Worm (Caenorhabditis elegans) whole organism, L4/young adult: ENCODE measurements around the gene Y73F8A.15.
"Not testable (repeated sequence)": the region's sequence is repeated elsewhere in the genome, so short reads cannot be mapped to it uniquely, and the experiment has no call there.

Experiments used
- W03F9.2 ChIP-seq: fragments of 150-350 bp; optimal IDR thresholded peaks from 2 replicates; lab custom pipeline; 2014; ENCODE audit warnings: missing biosample characterization, missing genetic modification characterization
- dao-5 ChIP-seq: sonication (generic microtip); optimal IDR thresholded peaks from 2 replicates; lab custom pipeline; 2016; ENCODE audit warnings: missing genotype, missing genetic modification characterization, moderate library complexity, missing compliant biosample characterization
- him-1 ChIP-seq: sonication (generic microtip); optimal IDR thresholded peaks from 2 replicates; lab custom pipeline; 2016; ENCODE audit warnings: missing genotype, missing genetic modification reagents, missing genetic modification characterization, missing compliant biosample characterization

Gene Y73F8A.15

ce11 chrIV:15321279-15321678 is at the start of gene Y73F8A.15:
Gene Y73F8A.15, plus strand, starts transcription at chrIV:15321579.
- TF ChIP-seq dao-5 (tag; lab: Kevin White, UChicago), result no peak
- TF ChIP-seq W03F9.2 (tag; lab: Kevin White, UChicago), result no peak
- TF ChIP-seq him-1 (tag; lab: Kevin White, UChicago), result no peak

ce11 chrIV:15274063-15274462 is 47.3 kb upstream of the Y73F8A.15 start:
- TF ChIP-seq W03F9.2 (tag; lab: Kevin White, UChicago), result no peak
- TF ChIP-seq him-1 (tag; lab: Kevin White, UChicago), result no peak
- TF ChIP-seq dao-5 (tag; lab: Kevin White, UChicago), result no peak

- no peak for TF ChIP-seq him-1 (tag; lab: Kevin White, UChicago)
- no peak for TF ChIP-seq dao-5 (tag; lab: Kevin White, UChicago)
- TF ChIP-seq W03F9.2 (tag; lab: Kevin White, UChicago), result no peak
Measured at ce11 chrIV:15275363-15275854, 46.0 kb upstream of the Y73F8A.15 start, which contains the start of gene ccg-1. Gene ccg-1, minus strand, starts transcription at chrIV:15275804.

- TF ChIP-seq W03F9.2 (tag; lab: Kevin White, UChicago), result no peak
- TF ChIP-seq dao-5 (tag; lab: Kevin White, UChicago), result no peak
- TF ChIP-seq him-1 (tag; lab: Kevin White, UChicago), result no peak
Measured at ce11 chrIV:15280219-15280618, 41.2 kb upstream of the Y73F8A.15 start.

ce11 chrIV:15283617-15284016 is 37.8 kb upstream of the Y73F8A.15 start:
- TF ChIP-seq W03F9.2 (tag; lab: Kevin White, UChicago) (no peak), him-1 (tag; lab: Kevin White, UChicago) (no peak), dao-5 (tag; lab: Kevin White, UChicago) (no peak)

- TF ChIP-seq W03F9.2 (tag; lab: Kevin White, UChicago) (no peak), dao-5 (tag; lab: Kevin White, UChicago) (no peak), him-1 (tag; lab: Kevin White, UChicago) (no peak)
Measured at ce11 chrIV:15289508-15289907, 31.9 kb upstream of the Y73F8A.15 start.

ce11 chrIV:15291162-15291561 is 30.2 kb upstream of the Y73F8A.15 start, which contains the start of gene pqn-90:
Gene pqn-90, minus strand, starts transcription at chrIV:15291262.
- no peak for TF ChIP-seq W03F9.2 (tag; lab: Kevin White, UChicago)
- no peak for TF ChIP-seq dao-5 (tag; lab: Kevin White, UChicago)
- TF ChIP-seq him-1 (tag; lab: Kevin White, UChicago), result no peak

- TF ChIP-seq W03F9.2 (tag; lab: Kevin White, UChicago) (no peak), dao-5 (tag; lab: Kevin White, UChicago) (no peak), him-1 (tag; lab: Kevin White, UChicago) (no peak)
Measured at ce11 chrIV:15291607-15292006, 29.8 kb upstream of the Y73F8A.15 start, which contains the start of gene pqn-91. Gene pqn-91, plus strand, starts transcription at chrIV:15291907.

ce11 chrIV:15294040-15294439 is 27.3 kb upstream of the Y73F8A.15 start, which contains the start of gene Y73F8A.10:
Gene Y73F8A.10, plus strand, starts transcription at chrIV:15294340.
- TF ChIP-seq him-1 (tag; lab: Kevin White, UChicago) (no peak), dao-5 (tag; lab: Kevin White, UChicago) (no peak), W03F9.2 (tag; lab: Kevin White, UChicago) (no peak)

ce11 chrIV:15300041-15300440 is 21.3 kb upstream of the Y73F8A.15 start:
- TF ChIP-seq dao-5 (tag; lab: Kevin White, UChicago), result no peak
- no peak for TF ChIP-seq W03F9.2 (tag; lab: Kevin White, UChicago)
- TF ChIP-seq him-1 (tag; lab: Kevin White, UChicago), result no peak

ce11 chrIV:15302151-15302550 is 19.2 kb upstream of the Y73F8A.15 start, which contains the start of gene best-21:
Gene best-21, plus strand, starts transcription at chrIV:15302451.
- no peak for TF ChIP-seq W03F9.2 (tag; lab: Kevin White, UChicago)
- no peak for TF ChIP-seq him-1 (tag; lab: Kevin White, UChicago)
- TF ChIP-seq dao-5 (tag; lab: Kevin White, UChicago), result no peak

ce11 chrIV:15311590-15311989 is 9.8 kb upstream of the Y73F8A.15 start, which contains the start of gene Y73F8A.12:
Gene Y73F8A.12, minus strand, starts transcription at chrIV:15311690.
- TF ChIP-seq dao-5, W03F9.2, him-1 (tag; lab: Kevin White, UChicago): not testable (repeated sequence)

ce11 chrIV:15312008-15312407 is 9.4 kb upstream of the Y73F8A.15 start, which contains the start of gene Y73F8A.13:
Gene Y73F8A.13, plus strand, starts transcription at chrIV:15312247.
- TF ChIP-seq W03F9.2 (tag; lab: Kevin White, UChicago), result no peak
- TF ChIP-seq dao-5 (tag; lab: Kevin White, UChicago), result no peak
- no peak for TF ChIP-seq him-1 (tag; lab: Kevin White, UChicago)

ce11 chrIV:15315502-15315901 is 5.9 kb upstream of the Y73F8A.15 start:
- TF ChIP-seq W03F9.2 (tag; lab: Kevin White, UChicago) (no peak), dao-5 (tag; lab: Kevin White, UChicago) (no peak), him-1 (tag; lab: Kevin White, UChicago) (no peak)
